Worm (Caenorhabditis elegans) whole organism, mixed stage, embryonic: Measurements from ENCODE around the gene gpa-12.

Experiments
- M03D4.4 ChIP-seq: sonication (generic microtip); optimal IDR thresholded peaks from 2 replicates; lab custom pipeline; 2017; ENCODE audit warnings: mild to moderate bottlenecking, missing genetic modification characterization, missing compliant biosample characterization
- bed-3 ChIP-seq: fragments of 200-800 bp; sonication (Bioruptor generic); optimal IDR thresholded peaks from 3 replicates; lab custom pipeline; 2018; ENCODE audit warnings: mild to moderate bottlenecking, missing genetic modification characterization, moderate library complexity, missing compliant biosample characterization
- ceh-39 ChIP-seq: fragments of 150-350 bp; optimal IDR thresholded peaks from 2 replicates; lab custom pipeline; 2014; ENCODE audit warnings: missing biosample characterization, missing genetic modification characterization
- ceh-43 ChIP-seq: fragments of 200-800 bp; sonication (Bioruptor generic); optimal IDR thresholded peaks from 2 replicates; lab custom pipeline; 2018; ENCODE audit warnings: mild to moderate bottlenecking, missing genetic modification characterization, moderate library complexity, missing compliant biosample characterization
- ces-1 ChIP-seq: fragments of 150-350 bp; optimal IDR thresholded peaks from 2 replicates; lab custom pipeline; 2014; ENCODE audit warnings: missing biosample characterization, missing genetic modification reagents, missing genetic modification characterization
- cnd-1 ChIP-seq: fragments of 200-800 bp; sonication (Bioruptor generic); optimal IDR thresholded peaks from 2 replicates; lab custom pipeline; 2018; ENCODE audit warnings: mild to moderate bottlenecking, missing genetic modification characterization, missing compliant biosample characterization
- drap-1 ChIP-seq: fragments of 200-800 bp; sonication (Bioruptor generic); optimal IDR thresholded peaks from 3 replicates; lab custom pipeline; 2018; ENCODE audit warnings: mild to moderate bottlenecking, missing genetic modification characterization, missing compliant biosample characterization
- elt-1 ChIP-seq: sonication (generic microtip); optimal IDR thresholded peaks from 2 replicates; lab custom pipeline; 2017; ENCODE audit warnings: missing genetic modification characterization, mild to moderate bottlenecking, missing compliant biosample characterization, antibody characterized with exemption, moderate library complexity, borderline replicate concordance; ENCODE audit not compliant: insufficient read depth
- elt-3 ChIP-seq: fragments of 150-350 bp; optimal IDR thresholded peaks from 2 replicates; lab custom pipeline; 2014; ENCODE audit warnings: missing biosample characterization, missing genetic modification characterization
- flh-1 ChIP-seq: fragments of 200-800 bp; sonication (Bioruptor generic); optimal IDR thresholded peaks from 2 replicates; lab custom pipeline; 2018; ENCODE audit warnings: mild to moderate bottlenecking, missing genetic modification characterization, moderate library complexity, missing compliant biosample characterization
- ham-2 ChIP-seq: fragments of 200-800 bp; sonication (Bioruptor generic); optimal IDR thresholded peaks from 2 replicates; lab custom pipeline; 2018; ENCODE audit warnings: mild to moderate bottlenecking, missing genetic modification characterization, missing compliant biosample characterization
- hlh-1 ChIP-seq: fragments of 150-350 bp; optimal IDR thresholded peaks from 2 replicates; lab custom pipeline; 2014; ENCODE audit warnings: missing biosample characterization, missing genetic modification reagents, missing genetic modification characterization
- lin-13 ChIP-seq: fragments of 150-350 bp; optimal IDR thresholded peaks from 2 replicates; lab custom pipeline; 2014; ENCODE audit warnings: missing biosample characterization, missing genetic modification characterization
- lin-32 ChIP-seq: fragments of 200-800 bp; sonication (Bioruptor generic); optimal IDR thresholded peaks from 2 replicates; lab custom pipeline; 2018; ENCODE audit warnings: mild to moderate bottlenecking, missing genetic modification characterization, missing compliant biosample characterization
- lsy-2 ChIP-seq: fragments of 150-350 bp; optimal IDR thresholded peaks from 2 replicates; lab custom pipeline; 2014; ENCODE audit warnings: missing biosample characterization, missing genetic modification characterization
- mab-5 ChIP-seq: fragments of 150-350 bp; optimal IDR thresholded peaks from 2 replicates; lab custom pipeline; 2014; ENCODE audit warnings: missing biosample characterization, missing genetic modification characterization
- mep-1 ChIP-seq: fragments of 150-350 bp; optimal IDR thresholded peaks from 2 replicates; lab custom pipeline; 2017; ENCODE audit warnings: missing biosample characterization, missing genetic modification reagents, missing genetic modification characterization, inconsistent platforms
- mls-2 ChIP-seq: sonication (generic microtip); optimal IDR thresholded peaks from 2 replicates; lab custom pipeline; 2016; ENCODE audit warnings: mild to moderate bottlenecking, missing genetic modification characterization, moderate library complexity, missing compliant biosample characterization
- nhr-12 ChIP-seq: fragments of 150-350 bp; optimal IDR thresholded peaks from 2 replicates; lab custom pipeline; 2014; ENCODE audit warnings: missing biosample characterization, missing genetic modification characterization
- nhr-2 ChIP-seq: fragments of 150-350 bp; optimal IDR thresholded peaks from 2 replicates; lab custom pipeline; 2014; ENCODE audit warnings: missing biosample characterization, missing genetic modification characterization
- nhr-237 ChIP-seq: fragments of 150-350 bp; optimal IDR thresholded peaks from 2 replicates; lab custom pipeline; 2014; ENCODE audit warnings: missing biosample characterization, missing genetic modification characterization
- nhr-28 ChIP-seq: fragments of 150-350 bp; optimal IDR thresholded peaks from 2 replicates; lab custom pipeline; 2014; ENCODE audit warnings: missing biosample characterization, missing genetic modification characterization
- nhr-76 ChIP-seq: sonication (generic microtip); optimal IDR thresholded peaks from 2 replicates; lab custom pipeline; 2017; ENCODE audit warnings: missing biosample characterization, missing genetic modification characterization
- pha-4 ChIP-seq: fragments of 150-350 bp; optimal IDR thresholded peaks from 2 replicates; lab custom pipeline; 2018; ENCODE audit warnings: missing biosample characterization, missing genetic modification reagents, missing genetic modification characterization
- sem-2 ChIP-seq: fragments of 200-800 bp; sonication (Bioruptor generic); optimal IDR thresholded peaks from 2 replicates; lab custom pipeline; 2018; ENCODE audit warnings: mild to moderate bottlenecking, missing genetic modification characterization, missing compliant biosample characterization
- snpc-4 ChIP-seq: fragments of 150-350 bp; optimal IDR thresholded peaks from 2 replicates; lab custom pipeline; 2014; ENCODE audit warnings: missing biosample characterization, missing genetic modification characterization
- sptf-1 ChIP-seq: sonication (generic microtip); optimal IDR thresholded peaks from 2 replicates; lab custom pipeline; 2017; ENCODE audit warnings: mild to moderate bottlenecking, missing genetic modification characterization, moderate library complexity, missing compliant biosample characterization
- tbx-8 ChIP-seq: fragments of 200-800 bp; sonication (Bioruptor generic); optimal IDR thresholded peaks from 2 replicates; lab custom pipeline; 2018; ENCODE audit warnings: mild to moderate bottlenecking, missing genetic modification characterization, moderate library complexity, missing compliant biosample characterization
- unc-39 ChIP-seq: fragments of 150-350 bp; optimal IDR thresholded peaks from 2 replicates; lab custom pipeline; 2014; ENCODE audit warnings: missing biosample characterization, missing genetic modification characterization
- unc-62 ChIP-seq: fragments of 150-350 bp; optimal IDR thresholded peaks from 2 replicates; lab custom pipeline; 2014; ENCODE audit warnings: missing biosample characterization, missing genetic modification reagents, missing genetic modification characterization
- zip-8 ChIP-seq: fragments of 150-350 bp; optimal IDR thresholded peaks from 2 replicates; lab custom pipeline; 2014; ENCODE audit warnings: missing biosample characterization, missing genetic modification characterization
- ztf-11 ChIP-seq: fragments of 150-350 bp; optimal IDR thresholded peaks from 2 replicates; lab custom pipeline; 2014; ENCODE audit warnings: missing biosample characterization, missing genetic modification characterization

Gene gpa-12

DNA sequence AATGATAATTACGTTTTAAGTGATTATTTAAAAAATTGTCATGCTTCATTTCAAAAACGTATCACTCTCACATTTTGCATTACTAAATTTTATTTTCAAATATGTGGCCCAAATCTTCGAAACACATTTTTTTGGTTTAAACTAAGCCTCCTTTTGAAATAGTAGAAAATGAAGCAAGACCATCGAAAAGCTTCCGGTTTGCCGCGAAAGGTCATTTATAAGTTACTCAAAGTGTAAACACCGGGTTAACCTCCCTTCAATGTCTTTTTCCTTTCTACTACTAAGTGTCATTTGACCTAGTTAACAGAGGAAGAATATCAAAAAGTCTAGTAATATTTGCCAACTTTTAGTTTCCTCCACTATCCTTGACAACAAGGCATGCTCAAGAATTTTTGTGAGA is 36.6 kb upstream of the gpa-12 start:
- TF ChIP-seq lsy-2 (tag; lab: Kevin White, UChicago) (no peak), mep-1 (no peak)

DNA sequence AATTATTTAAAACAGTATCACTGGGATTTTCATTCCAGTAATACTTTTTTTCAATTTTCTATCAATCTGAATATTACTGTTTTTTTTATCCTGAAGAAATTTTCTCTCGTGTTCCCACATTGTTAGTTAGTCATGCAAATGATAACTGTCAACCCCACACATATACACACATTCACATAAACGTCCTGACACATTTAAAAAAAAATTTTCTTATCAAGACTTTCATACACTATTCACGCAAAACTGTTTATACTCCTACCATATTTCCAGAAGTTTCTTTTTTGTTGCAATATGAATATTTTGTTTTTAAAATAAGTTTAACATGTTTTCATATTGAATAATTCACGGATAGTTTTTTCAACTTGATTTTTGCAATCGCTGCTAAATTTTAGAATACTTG is 34.9 kb upstream of the gpa-12 start:
- TF ChIP-seq mep-1: no peak
- TF ChIP-seq hlh-1 (tag; lab: Kevin White, UChicago): no peak
- no peak for TF ChIP-seq M03D4.4 (tag; lab: Kevin White, UChicago)
- no peak for TF ChIP-seq flh-1 (GFP tag; lab: Kevin White, UChicago)
- TF ChIP-seq unc-39 (tag; lab: Kevin White, UChicago): no peak
- TF ChIP-seq pha-4 (tag; lab: Kevin White, UChicago): no peak

DNA sequence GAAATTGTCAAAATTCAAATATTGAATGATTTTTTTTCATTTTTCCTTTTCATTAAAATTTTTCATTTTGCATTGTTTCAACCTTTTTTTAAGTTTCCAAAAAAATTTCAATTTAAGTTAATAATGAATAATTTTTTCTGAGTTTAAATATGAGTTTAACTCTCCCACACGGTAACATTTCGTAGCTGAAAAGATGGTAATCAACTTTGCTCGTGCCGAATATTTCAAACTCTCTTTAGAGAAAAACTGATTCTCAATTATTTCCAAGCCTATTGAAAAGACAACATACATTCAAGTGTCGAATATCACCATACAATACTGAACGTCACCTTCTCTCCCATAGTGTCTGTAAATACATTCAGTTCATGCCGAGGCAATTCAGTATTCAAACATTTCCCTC is 34.4 kb upstream of the gpa-12 start:
- TF ChIP-seq elt-3 (tag; lab: Kevin White, UChicago): no peak
- no peak for TF ChIP-seq ceh-39
- TF ChIP-seq bed-3: no peak
- TF ChIP-seq mls-2 (tag; lab: Kevin White, UChicago): no peak
- TF ChIP-seq flh-1 (GFP tag; lab: Kevin White, UChicago): no peak
- no peak for TF ChIP-seq ces-1 (GFP tag; lab: Kevin White, UChicago)
- no peak for TF ChIP-seq snpc-4 (tag; lab: Kevin White, UChicago)
- TF ChIP-seq cnd-1 (tag; lab: Kevin White, UChicago): no peak
- TF ChIP-seq nhr-12 (tag; lab: Kevin White, UChicago): no peak
- TF ChIP-seq nhr-2: no peak
- no peak for TF ChIP-seq M03D4.4 (tag; lab: Kevin White, UChicago)
- TF ChIP-seq ham-2 (GFP tag; lab: Kevin White, UChicago): no peak
- no peak for TF ChIP-seq lin-32 (GFP tag; lab: Kevin White, UChicago)
- no peak for TF ChIP-seq nhr-76 (tag; lab: Kevin White, UChicago)

DNA sequence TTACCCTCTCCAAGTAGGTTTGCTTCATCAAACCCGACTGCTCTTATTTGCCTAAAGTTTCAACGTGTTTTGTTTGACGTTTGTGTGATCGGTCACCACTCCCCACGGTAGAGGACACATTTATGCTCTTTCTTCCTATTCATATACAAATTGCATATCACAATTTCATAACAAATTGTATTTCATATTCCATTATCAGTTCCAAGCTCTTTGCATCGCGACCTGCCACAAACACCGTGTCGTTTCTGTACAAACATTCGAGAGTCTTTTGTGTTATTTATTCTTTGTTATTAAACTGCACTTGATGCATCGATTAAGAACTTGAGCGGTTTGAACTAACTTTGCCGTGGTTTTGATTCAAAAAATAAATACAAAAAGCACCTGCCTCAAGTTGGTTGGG is 33.3 kb upstream of the gpa-12 start:
- TF ChIP-seq mab-5 (tag; lab: Kevin White, UChicago) (no peak), hlh-1 (tag; lab: Kevin White, UChicago) (no peak), nhr-237 (no peak), zip-8 (tag; lab: Kevin White, UChicago) (no peak), nhr-28 (tag; lab: Kevin White, UChicago) (no peak), sptf-1 (tag; lab: Kevin White, UChicago) (no peak), ztf-11 (tag; lab: Kevin White, UChicago) (no peak), mls-2 (tag; lab: Kevin White, UChicago) (no peak), lin-32 (GFP tag; lab: Kevin White, UChicago) (no peak), sem-2 (GFP tag; lab: Kevin White, UChicago) (no peak), flh-1 (GFP tag; lab: Kevin White, UChicago) (no peak)

DNA sequence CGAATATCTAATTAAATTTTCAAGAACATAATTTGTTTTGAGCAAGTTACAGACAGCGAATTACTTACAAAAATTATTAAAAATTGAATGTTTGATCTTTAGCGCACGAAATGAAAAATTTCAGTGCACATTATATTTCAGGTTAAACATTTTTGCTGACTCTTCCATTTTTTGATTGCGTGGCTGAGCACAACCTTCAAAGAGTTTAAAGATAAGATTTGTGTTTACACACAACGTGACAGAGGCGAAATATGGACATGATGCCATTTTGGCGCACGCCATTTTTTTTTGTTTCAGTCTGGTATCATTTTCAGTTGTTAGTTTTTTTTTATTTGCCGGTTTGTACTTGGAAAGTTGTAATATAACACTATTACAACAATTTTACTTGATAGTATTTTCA is 30.7 kb upstream of the gpa-12 start:
- TF ChIP-seq nhr-237 (no peak), elt-1 (no peak)

DNA sequence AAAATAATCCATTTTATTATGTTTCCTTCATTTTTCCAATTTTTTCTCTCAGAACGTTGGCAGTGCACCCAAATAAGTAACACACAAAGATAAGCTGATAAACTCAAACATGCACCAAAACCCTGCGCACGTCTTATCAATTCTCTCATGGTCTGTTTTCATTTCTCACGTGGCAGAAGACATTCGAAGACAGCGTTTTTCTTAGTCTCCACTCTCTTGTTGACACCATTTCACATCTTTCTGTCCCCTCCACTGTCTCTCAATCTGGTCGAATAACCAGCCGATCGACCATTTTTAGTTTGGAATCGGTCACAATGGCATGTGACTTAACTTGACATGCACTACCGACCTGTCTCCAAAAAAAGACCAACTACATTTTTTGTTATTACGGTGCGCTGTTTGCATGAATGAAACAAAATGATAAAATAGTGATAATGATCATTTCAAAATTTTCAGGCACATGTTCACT is 29.4 kb upstream of the gpa-12 start, which contains the start of gene C35B8.3:
Gene C35B8.3, plus strand, starts transcription at position 51 of the 469 bp plus-strand sequence.
- TF ChIP-seq ceh-43: no peak
- TF ChIP-seq tbx-8 (GFP tag; lab: Kevin White, UChicago): no peak
- no peak for TF ChIP-seq unc-39 (tag; lab: Kevin White, UChicago)
- TF ChIP-seq hlh-1 (tag; lab: Kevin White, UChicago): no peak
- TF ChIP-seq sptf-1 (tag; lab: Kevin White, UChicago): no peak
- no peak for TF ChIP-seq nhr-28 (tag; lab: Kevin White, UChicago)
- TF ChIP-seq zip-8 (tag; lab: Kevin White, UChicago): no peak
- TF ChIP-seq snpc-4 (tag; lab: Kevin White, UChicago): no peak
- no peak for TF ChIP-seq nhr-76 (tag; lab: Kevin White, UChicago)
- TF ChIP-seq lin-13: no peak
- no peak for TF ChIP-seq cnd-1 (tag; lab: Kevin White, UChicago)
- TF ChIP-seq ham-2 (GFP tag; lab: Kevin White, UChicago): no peak
- TF ChIP-seq lin-32 (GFP tag; lab: Kevin White, UChicago): no peak
- no peak for TF ChIP-seq flh-1 (GFP tag; lab: Kevin White, UChicago)
- no peak for TF ChIP-seq mab-5 (tag; lab: Kevin White, UChicago)
- TF ChIP-seq pha-4 (tag; lab: Kevin White, UChicago): no peak
- no peak for TF ChIP-seq drap-1 (GFP tag; lab: Kevin White, UChicago)
- no peak for TF ChIP-seq unc-62 (GFP tag; lab: Kevin White, UChicago)
- TF ChIP-seq mep-1: no peak
